Worm (Caenorhabditis elegans) whole organism, L4/young adult: ENCODE results near the gene lap-2.

ENCODE experiments used
- W03F9.2 ChIP-seq: fragments of 150-350 bp; optimal IDR thresholded peaks from 2 replicates; lab custom pipeline; 2014; ENCODE audit warnings: missing biosample characterization, missing genetic modification characterization
- dao-5 ChIP-seq: sonication (generic microtip); optimal IDR thresholded peaks from 2 replicates; lab custom pipeline; 2016; ENCODE audit warnings: missing genotype, missing genetic modification characterization, moderate library complexity, missing compliant biosample characterization
- him-1 ChIP-seq: sonication (generic microtip); optimal IDR thresholded peaks from 2 replicates; lab custom pipeline; 2016; ENCODE audit warnings: missing genotype, missing genetic modification reagents, missing genetic modification characterization, missing compliant biosample characterization

Gene lap-2

ce11 chrV:13013844-13014243, 29.7 kb upstream of the lap-2 start, which contains the start of gene F15B9.6:
TSS of gene F15B9.6 (plus strand) at chrV:13014144.
- no peak for TF ChIP-seq him-1 (tag; lab: Kevin White, UChicago)
- no peak for TF ChIP-seq W03F9.2 (tag; lab: Kevin White, UChicago)
- TF ChIP-seq dao-5 = no peak

- TF ChIP-seq dao-5 = no peak
- TF ChIP-seq him-1 (tag; lab: Kevin White, UChicago) = no peak
- TF ChIP-seq W03F9.2 (tag; lab: Kevin White, UChicago) = no peak
These were observed 25.3 kb upstream of the lap-2 start for ce11 chrV:13018233-13018632.

ce11 chrV:13018761-13019160, 24.8 kb upstream of the lap-2 start, which contains the start of gene fmi-1:
TSS of gene fmi-1 (plus strand) at chrV:13019061.
- TF ChIP-seq W03F9.2 (tag; lab: Kevin White, UChicago) (no peak), him-1 (tag; lab: Kevin White, UChicago) (no peak), dao-5 (no peak)

ce11 chrV:13020014-13020413, 23.5 kb upstream of the lap-2 start:
- no peak for TF ChIP-seq dao-5
- no peak for TF ChIP-seq W03F9.2 (tag; lab: Kevin White, UChicago)
- TF ChIP-seq him-1 (tag; lab: Kevin White, UChicago) = no peak

- TF ChIP-seq dao-5 (no peak), him-1 (tag; lab: Kevin White, UChicago) (no peak), W03F9.2 (tag; lab: Kevin White, UChicago) (no peak)
These were observed 22.9 kb upstream of the lap-2 start for ce11 chrV:13020638-13021037.

- no peak for TF ChIP-seq W03F9.2 (tag; lab: Kevin White, UChicago)
- TF ChIP-seq dao-5 = no peak
- no peak for TF ChIP-seq him-1 (tag; lab: Kevin White, UChicago)
These were observed 22.0 kb upstream of the lap-2 start for ce11 chrV:13021540-13021939.

- TF ChIP-seq dao-5 = no peak
- TF ChIP-seq W03F9.2 (tag; lab: Kevin White, UChicago) = no peak
- no peak for TF ChIP-seq him-1 (tag; lab: Kevin White, UChicago)
These were observed 21.2 kb upstream of the lap-2 start for ce11 chrV:13022265-13022664.

- no peak for TF ChIP-seq him-1 (tag; lab: Kevin White, UChicago)
These were observed 19.0 kb upstream of the lap-2 start for ce11 chrV:13024499-13024898.

ce11 chrV:13025283-13025682, 18.2 kb upstream of the lap-2 start:
- TF ChIP-seq W03F9.2 (tag; lab: Kevin White, UChicago) (no peak), dao-5 (no peak), him-1 (tag; lab: Kevin White, UChicago) (no peak)

- no peak for TF ChIP-seq W03F9.2 (tag; lab: Kevin White, UChicago)
- TF ChIP-seq dao-5 = no peak
- TF ChIP-seq him-1 (tag; lab: Kevin White, UChicago) = no peak
These were observed 16.7 kb upstream of the lap-2 start for ce11 chrV:13026631-13027299.

- TF ChIP-seq W03F9.2 (tag; lab: Kevin White, UChicago) (no peak), dao-5 (no peak), him-1 (tag; lab: Kevin White, UChicago) (no peak)
These were observed 14.6 kb upstream of the lap-2 start for ce11 chrV:13028871-13029270.

ce11 chrV:13033223-13033622, 10.3 kb upstream of the lap-2 start, which contains the start of gene W07G4.1:
TSS of gene W07G4.1 (plus strand) at chrV:13033523.
- TF ChIP-seq W03F9.2 (tag; lab: Kevin White, UChicago) = no peak
- no peak for TF ChIP-seq him-1 (tag; lab: Kevin White, UChicago)

- TF ChIP-seq dao-5 (no peak), W03F9.2 (tag; lab: Kevin White, UChicago) (no peak), him-1 (tag; lab: Kevin White, UChicago) (no peak)
These were observed 8.9 kb upstream of the lap-2 start, which contains the start of gene W07G4.7 for ce11 chrV:13034604-13035003. TSS of gene W07G4.7 (minus strand) at chrV:13034704.

ce11 chrV:13036466-13036865, 7.0 kb upstream of the lap-2 start, which contains the start of gene W07G4.2:
TSS of gene W07G4.2 (minus strand) at chrV:13036566.
- TF ChIP-seq W03F9.2 (tag; lab: Kevin White, UChicago) (no peak), him-1 (tag; lab: Kevin White, UChicago) (no peak), dao-5 (no peak)

- TF ChIP-seq him-1 (tag; lab: Kevin White, UChicago) = no peak
- TF ChIP-seq dao-5 = no peak
- no peak for TF ChIP-seq W03F9.2 (tag; lab: Kevin White, UChicago)
These were observed 1.8 kb upstream of the lap-2 start, which contains the start of gene scyl-1 for ce11 chrV:13041666-13042065. TSS of gene scyl-1 (minus strand) at chrV:13041721.
